Worm (Caenorhabditis elegans): ENCODE results near the gene T12G3.6.

ce11 chrIV:12013120-12013519 is 18.0 kb downstream of the T12G3.6 start, which contains the start of gene spe-17:
- TF ChIP-seq nhr-2 (tag; optimal IDR thresholded peaks at IDR 0.05) (no peak), nhr-76 (tag; optimal IDR thresholded peaks at IDR 0.05) (no peak), elt-1 (tag; optimal IDR thresholded peaks at IDR 0.05; ENCODE audit: borderline replicate concordance, insufficient read depth) (no peak), unc-39 (tag; optimal IDR thresholded peaks at IDR 0.05) (no peak), mls-2 (tag; optimal IDR thresholded peaks at IDR 0.05) (no peak), blmp-1 (tag; optimal IDR thresholded peaks at IDR 0.05) (no peak), nhr-12 (tag; optimal IDR thresholded peaks at IDR 0.05) (no peak)

Measured in whole organism, mixed stage, embryonic.